Worm (Caenorhabditis elegans): ENCODE data around the gene nhr-148.

DNA sequence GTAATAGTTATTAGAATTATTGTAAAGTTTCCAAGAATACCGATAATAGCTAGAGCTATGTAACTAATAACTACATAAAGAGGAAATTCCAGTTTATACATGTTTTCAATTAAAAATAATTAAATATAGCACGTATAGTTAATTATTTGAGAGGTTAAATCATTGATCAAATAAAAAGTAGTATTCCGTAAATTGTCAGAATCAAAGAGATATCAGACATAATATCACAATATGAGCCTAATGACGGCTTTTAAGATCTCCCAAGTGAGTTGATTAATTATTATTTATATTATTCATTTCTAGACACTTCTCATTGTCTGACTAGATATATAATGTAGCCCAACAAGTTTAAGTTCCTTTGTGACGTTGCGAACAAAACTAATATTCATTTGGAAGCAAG, 37.4 kb downstream of the nhr-148 start, which contains the start of gene srsx-24:
- TF ChIP-seq nhr-237 (tag; optimal IDR thresholded peaks at IDR 0.05) (no peak), blmp-1 (tag; optimal IDR thresholded peaks at IDR 0.05) (no peak), zip-8 (tag; optimal IDR thresholded peaks at IDR 0.05) (no peak), mep-1 (tag; optimal IDR thresholded peaks at IDR 0.05) (no peak)

All from whole organism, mixed stage, embryonic.